Worm (Caenorhabditis elegans) whole organism, young adult: ENCODE results near the gene clk-2.
"Not testable (repeated sequence)": the region's sequence is repeated elsewhere in the genome, so short reads cannot be mapped to it uniquely, and the experiment has no call there.

ENCODE experiments used
- B0019.2 ChIP-seq: fragments of 200-800 bp; sonication (Bioruptor generic); conservative IDR thresholded peaks from 2 replicates; pipeline ENCODE4 v1.3.6; 2022; ENCODE audit warnings: missing genetic modification reagents, missing genetic modification characterization, missing compliant biosample characterization
- C06A6.2 ChIP-seq: fragments of 200-800 bp; sonication (Bioruptor generic); conservative IDR thresholded peaks from 2 replicates; pipeline ENCODE4 v1.3.6; 2022; ENCODE audit warnings: missing genetic modification characterization, missing compliant biosample characterization
- F10E7.11 ChIP-seq: sonication (generic microtip); optimal IDR thresholded peaks from 2 replicates; lab custom pipeline; 2017; ENCODE audit warnings: mild to moderate bottlenecking, missing genetic modification characterization, moderate library complexity, missing compliant biosample characterization
- F22D6.2 ChIP-seq: sonication (generic microtip); optimal IDR thresholded peaks from 2 replicates; lab custom pipeline; 2016; ENCODE audit warnings: mild to moderate bottlenecking, missing genetic modification characterization, missing compliant biosample characterization
- F23B12.7 ChIP-seq: sonication (generic microtip); optimal IDR thresholded peaks from 2 replicates; lab custom pipeline; 2017; ENCODE audit warnings: missing genetic modification characterization, mild to moderate bottlenecking, missing compliant biosample characterization, antibody characterized with exemption, moderate library complexity; ENCODE audit not compliant: insufficient read depth
- F33H1.4 ChIP-seq: fragments of 200-800 bp; sonication (Bioruptor generic); IDR thresholded peaks from 2 replicates; pipeline ENCODE4 v1.3.6; 2022; ENCODE audit warnings: missing genetic modification reagents, missing genetic modification characterization, missing compliant biosample characterization
- F37B4.10 ChIP-seq: fragments of 200-800 bp; sonication (Bioruptor generic); IDR thresholded peaks from 2 replicates; pipeline ENCODE4 v1.3.6; 2022; ENCODE audit warnings: missing genetic modification characterization, missing compliant biosample characterization
- F55B11.4 ChIP-seq: sonication (generic microtip); optimal IDR thresholded peaks from 2 replicates; lab custom pipeline; 2016; ENCODE audit warnings: missing compliant biosample characterization, missing genetic modification characterization, borderline replicate concordance; ENCODE audit not compliant: insufficient read depth
- Y53F4B.3 ChIP-seq: fragments of 200-800 bp; sonication (Bioruptor generic); IDR thresholded peaks from 2 replicates; pipeline ENCODE4 v1.3.6; 2022; ENCODE audit warnings: missing genetic modification reagents, missing genetic modification characterization, missing compliant biosample characterization
- ZK185.1 ChIP-seq: sonication (generic microtip); optimal IDR thresholded peaks from 2 replicates; lab custom pipeline; 2016; ENCODE audit warnings: mild to moderate bottlenecking, missing genetic modification characterization, missing compliant biosample characterization; ENCODE audit not compliant: poor library complexity, severe bottlenecking
- akir-1 ChIP-seq: fragments of 200-800 bp; sonication (Bioruptor generic); optimal IDR thresholded peaks from 2 replicates; lab custom pipeline; 2018; ENCODE audit warnings: mild to moderate bottlenecking, missing genetic modification characterization, moderate library complexity, missing compliant biosample characterization
- atf-7 ChIP-seq: sonication (generic microtip); optimal IDR thresholded peaks from 2 replicates; lab custom pipeline; 2017; ENCODE audit warnings: mild to moderate bottlenecking, missing genetic modification characterization, missing compliant biosample characterization
- athp-1 ChIP-seq: sonication (generic microtip); optimal IDR thresholded peaks from 2 replicates; lab custom pipeline; 2017; ENCODE audit warnings: mild to moderate bottlenecking, missing genetic modification characterization, missing compliant biosample characterization
- attf-3 ChIP-seq: fragments of 200-800 bp; sonication (Bioruptor generic); conservative IDR thresholded peaks from 2 replicates; pipeline ENCODE4 v1.3.6; 2022; ENCODE audit warnings: missing genetic modification reagents, missing genetic modification characterization, missing compliant biosample characterization
- bed-2 ChIP-seq: fragments of 200-800 bp; sonication (Bioruptor generic); IDR thresholded peaks from 2 replicates; pipeline ENCODE4 v1.3.6; 2022; ENCODE audit warnings: missing genetic modification reagents, missing genetic modification characterization, missing compliant biosample characterization
- ccch-3 ChIP-seq: fragments of 200-800 bp; sonication (Bioruptor generic); optimal IDR thresholded peaks from 2 replicates; lab custom pipeline; 2018; ENCODE audit warnings: mild to moderate bottlenecking, missing genetic modification characterization, missing compliant biosample characterization
- ceh-58 ChIP-seq: fragments of 200-800 bp; sonication (Bioruptor generic); IDR thresholded peaks from 2 replicates; pipeline ENCODE4 v1.3.6; 2022; ENCODE audit warnings: missing genetic modification characterization, missing compliant biosample characterization
- chd-7 ChIP-seq: sonication (generic microtip); optimal IDR thresholded peaks from 2 replicates; lab custom pipeline; 2016; ENCODE audit warnings: mild to moderate bottlenecking, missing genetic modification characterization, moderate library complexity, missing compliant biosample characterization
- dox-1 ChIP-seq: fragments of 200-800 bp; sonication (Bioruptor generic); IDR thresholded peaks from 2 replicates; pipeline ENCODE4 v1.3.6; 2022; ENCODE audit warnings: missing genetic modification reagents, missing genetic modification characterization, missing compliant biosample characterization
- egl-18 ChIP-seq: fragments of 200-800 bp; sonication (Bioruptor generic); IDR thresholded peaks from 2 replicates; pipeline ENCODE4 v1.3.6; 2022; ENCODE audit warnings: missing genetic modification reagents, missing genetic modification characterization, missing compliant biosample characterization
- egl-44 ChIP-seq: fragments of 200-800 bp; sonication (Bioruptor generic); IDR thresholded peaks from 2 replicates; pipeline ENCODE4 v1.3.6; 2022; ENCODE audit warnings: missing genetic modification reagents, missing genetic modification characterization, missing compliant biosample characterization
- ekl-4 ChIP-seq: fragments of 200-800 bp; sonication (Bioruptor generic); IDR thresholded peaks from 2 replicates; pipeline ENCODE4 v1.3.6; 2022; ENCODE audit warnings: missing genetic modification reagents, missing genetic modification characterization, missing compliant biosample characterization
- ets-4 ChIP-seq: fragments of 200-800 bp; sonication (Bioruptor generic); optimal IDR thresholded peaks from 2 replicates; lab custom pipeline; 2018; ENCODE audit warnings: mild to moderate bottlenecking, missing genetic modification characterization, missing compliant biosample characterization
- fkh-3 ChIP-seq: sonication (generic microtip); optimal IDR thresholded peaks from 2 replicates; lab custom pipeline; 2016; ENCODE audit warnings: mild to moderate bottlenecking, missing genetic modification characterization, missing compliant biosample characterization
- gei-17 ChIP-seq: fragments of 200-800 bp; sonication (Bioruptor generic); optimal IDR thresholded peaks from 2 replicates; lab custom pipeline; 2018; ENCODE audit warnings: mild to moderate bottlenecking, missing genetic modification characterization, missing compliant biosample characterization
- lag-1 ChIP-seq: fragments of 200-800 bp; sonication (Bioruptor generic); IDR thresholded peaks from 2 replicates; pipeline ENCODE4 v1.3.6; 2022; ENCODE audit warnings: missing genetic modification reagents, missing genetic modification characterization, missing compliant biosample characterization
- let-526 ChIP-seq: fragments of 200-800 bp; sonication (Bioruptor generic); IDR thresholded peaks from 2 replicates; pipeline ENCODE4 v1.3.6; 2022; ENCODE audit warnings: missing genetic modification reagents, missing genetic modification characterization, missing compliant biosample characterization
- lin-40 ChIP-seq: sonication (generic microtip); optimal IDR thresholded peaks from 2 replicates; lab custom pipeline; 2016; ENCODE audit warnings: missing genetic modification characterization, mild to moderate bottlenecking, missing compliant biosample characterization, missing genotype, missing genetic modification reagents
- lir-1 ChIP-seq: fragments of 200-800 bp; sonication (Bioruptor generic); conservative IDR thresholded peaks from 2 replicates; pipeline ENCODE4 v1.3.6; 2022; ENCODE audit warnings: missing genetic modification reagents, missing genetic modification characterization, missing compliant biosample characterization
- mel-28 ChIP-seq: sonication (generic microtip); optimal IDR thresholded peaks from 2 replicates; lab custom pipeline; 2016; ENCODE audit warnings: borderline replicate concordance, mild to moderate bottlenecking, missing genetic modification characterization, missing compliant biosample characterization
- mes-4 ChIP-seq: sonication (generic microtip); optimal IDR thresholded peaks from 2 replicates; lab custom pipeline; 2016; ENCODE audit warnings: missing genotype, missing genetic modification characterization, missing compliant biosample characterization
- mxl-1 ChIP-seq: sonication (generic microtip); optimal IDR thresholded peaks from 2 replicates; lab custom pipeline; 2016; ENCODE audit warnings: missing genetic modification characterization, missing compliant biosample characterization
- nhr-120 ChIP-seq: fragments of 200-800 bp; sonication (Bioruptor generic); IDR thresholded peaks from 2 replicates; pipeline ENCODE4 v1.3.6; 2022; ENCODE audit warnings: missing genetic modification characterization, missing compliant biosample characterization
- nhr-27 ChIP-seq: fragments of 200-800 bp; sonication (Bioruptor generic); optimal IDR thresholded peaks from 2 replicates; lab custom pipeline; 2018; ENCODE audit warnings: mild to moderate bottlenecking, missing genetic modification characterization, moderate library complexity, missing compliant biosample characterization
- nhr-80 ChIP-seq: sonication (generic microtip); optimal IDR thresholded peaks from 2 replicates; lab custom pipeline; 2016; ENCODE audit warnings: missing genetic modification characterization, missing compliant biosample characterization
- pbrm-1 ChIP-seq: fragments of 200-800 bp; sonication (Bioruptor generic); IDR thresholded peaks from 2 replicates; pipeline ENCODE4 v1.3.6; 2022; ENCODE audit warnings: missing genetic modification reagents, missing genetic modification characterization, missing compliant biosample characterization
- pha-4 ChIP-seq: fragments of 150-350 bp; sonication (generic microtip); optimal IDR thresholded peaks from 2 replicates; lab custom pipeline; 2014; ENCODE audit warnings: missing biosample characterization, missing genetic modification reagents, missing genetic modification characterization
- snpc-1.3 ChIP-seq: sonication (generic microtip); optimal IDR thresholded peaks from 2 replicates; lab custom pipeline; 2017; ENCODE audit warnings: missing genetic modification characterization, mild to moderate bottlenecking, missing compliant biosample characterization, antibody characterized with exemption, moderate library complexity, missing genotype, missing genetic modification reagents; ENCODE audit not compliant: insufficient read depth
- snpc-3.4 ChIP-seq: sonication (generic microtip); optimal IDR thresholded peaks from 2 replicates; lab custom pipeline; 2017; ENCODE audit warnings: missing genetic modification characterization, mild to moderate bottlenecking, missing compliant biosample characterization, antibody characterized with exemption, moderate library complexity, missing genotype, missing genetic modification reagents
- somi-1 ChIP-seq: fragments of 200-800 bp; sonication (Bioruptor generic); optimal IDR thresholded peaks from 2 replicates; lab custom pipeline; 2018; ENCODE audit warnings: mild to moderate bottlenecking, missing genetic modification characterization, missing compliant biosample characterization
- sptf-2 ChIP-seq: fragments of 200-800 bp; sonication (Bioruptor generic); optimal IDR thresholded peaks from 2 replicates; lab custom pipeline; 2018; ENCODE audit warnings: mild to moderate bottlenecking, missing genetic modification characterization, missing compliant biosample characterization
- tbp1 ChIP-seq: fragments of 200-800 bp; sonication (Bioruptor generic); optimal IDR thresholded peaks from 2 replicates; lab custom pipeline; 2018; ENCODE audit warnings: mild to moderate bottlenecking, missing genetic modification characterization, missing compliant biosample characterization
- unc-130 ChIP-seq: sonication (generic microtip); optimal IDR thresholded peaks from 2 replicates; lab custom pipeline; 2016; ENCODE audit warnings: missing genetic modification reagents, missing genetic modification characterization, missing compliant biosample characterization
- unc-62 ChIP-seq: fragments of 150-350 bp; optimal IDR thresholded peaks from 2 replicates; lab custom pipeline; 2014; ENCODE audit warnings: missing biosample characterization, missing genetic modification reagents, missing genetic modification characterization
- ztf-25 ChIP-seq: fragments of 200-800 bp; sonication (Bioruptor generic); IDR thresholded peaks from 2 replicates; pipeline ENCODE4 v1.3.6; 2022; ENCODE audit warnings: missing genetic modification reagents, missing genetic modification characterization, missing compliant biosample characterization

clk-2 gene

ce11 chrIII:7478932-7479331 lies 39.4 kb downstream of the clk-2 start:
- TF ChIP-seq ets-4 (GFP tag; lab: Kevin White, UChicago) (peak; percentile 61), Y53F4B.3 (GFP tag; lab: Robert Waterston, UW) (no peak), atf-7 (tag; lab: Kevin White, UChicago) (no peak), dox-1 (peak; percentile 62), nhr-80 (peak; percentile 96), athp-1 (tag; lab: Kevin White, UChicago) (no peak), attf-3 (GFP tag; lab: Robert Waterston, UW) (no peak), lir-1 (no peak), B0019.2 (GFP tag; lab: Robert Waterston, UW) (no peak), chd-7 (tag; lab: Kevin White, UChicago) (no peak), C06A6.2 (no peak), F22D6.2 (tag; lab: Kevin White, UChicago) (no peak), egl-44 (GFP tag; lab: Robert Waterston, UW) (no peak)

- not testable (repeated sequence) for TF ChIP-seq ztf-25 (GFP tag; lab: Robert Waterston, UW); F33H1.4; mel-28 (tag; lab: Kevin White, UChicago)
Observed at ce11 chrIII:7468980-7469379, 49.3 kb downstream of the clk-2 start, which contains the start of gene H14A12.5. Gene H14A12.5 (minus strand): TSS chrIII:7469080.

- TF ChIP-seq pha-4 (tag; lab: Kevin White, UChicago) = no peak
- TF ChIP-seq ekl-4 (GFP tag; lab: Robert Waterston, UW) = 0 out of 2 replicates have a peak, but pooled peaks have one; percentile 29
- TF ChIP-seq somi-1 (GFP tag; lab: Kevin White, UChicago) = peak; percentile 58
- no peak for TF ChIP-seq mes-4 (tag; lab: Kevin White, UChicago)
- TF ChIP-seq gei-17 (GFP tag; lab: Kevin White, UChicago) = no peak
- no peak for TF ChIP-seq F23B12.7 (tag; lab: Kevin White, UChicago)
- TF ChIP-seq unc-62 (GFP tag; lab: Kevin White, UChicago) = no peak
- no peak for TF ChIP-seq ceh-58 (GFP tag; lab: Robert Waterston, UW)
- no peak for TF ChIP-seq F22D6.2 (tag; lab: Kevin White, UChicago)
- TF ChIP-seq egl-18 (GFP tag; lab: Robert Waterston, UW) = no peak
- TF ChIP-seq lir-1 = no peak
- TF ChIP-seq snpc-1.3 (tag; lab: Kevin White, UChicago) = no peak
- TF ChIP-seq akir-1 (GFP tag; lab: Kevin White, UChicago) = no peak
- peak; percentile 36 for TF ChIP-seq snpc-3.4 (tag; lab: Kevin White, UChicago)
- TF ChIP-seq fkh-3 = no peak
- no peak for TF ChIP-seq nhr-120 (GFP tag; lab: Robert Waterston, UW)
- TF ChIP-seq sptf-2 = no peak
- TF ChIP-seq F10E7.11 = no peak
- no peak for TF ChIP-seq F33H1.4
- TF ChIP-seq ZK185.1 (tag; lab: Kevin White, UChicago) = no peak
- TF ChIP-seq nhr-27 = no peak
- no peak for TF ChIP-seq F37B4.10 (GFP tag; lab: Robert Waterston, UW)
- TF ChIP-seq pbrm-1 = no peak
- TF ChIP-seq F55B11.4 (tag; lab: Kevin White, UChicago) = no peak
- TF ChIP-seq tbp1 = no peak
- no peak for TF ChIP-seq lag-1
- TF ChIP-seq bed-2 (GFP tag; lab: Robert Waterston, UW) = 0 out of 2 replicates have a peak, but pooled peaks have one; percentile 14
- TF ChIP-seq let-526 (GFP tag; lab: Robert Waterston, UW) = no peak
- peak; percentile 59 for TF ChIP-seq lin-40 (tag; lab: Kevin White, UChicago)
- no peak for TF ChIP-seq B0019.2 (GFP tag; lab: Robert Waterston, UW)
- no peak for TF ChIP-seq mxl-1 (tag; lab: Kevin White, UChicago)
- no peak for TF ChIP-seq unc-130 (GFP tag; lab: Kevin White, UChicago)
- no peak for TF ChIP-seq C06A6.2
- no peak for TF ChIP-seq ccch-3 (GFP tag; lab: Kevin White, UChicago)
Observed at ce11 chrIII:7465347-7465746, 53.0 kb downstream of the clk-2 start, which contains the start of gene fum-1. Gene fum-1 (plus strand): TSS chrIII:7465605.
